Worm (Caenorhabditis elegans): ENCODE data around the gene nhr-222.

nhr-222 gene

DNA sequence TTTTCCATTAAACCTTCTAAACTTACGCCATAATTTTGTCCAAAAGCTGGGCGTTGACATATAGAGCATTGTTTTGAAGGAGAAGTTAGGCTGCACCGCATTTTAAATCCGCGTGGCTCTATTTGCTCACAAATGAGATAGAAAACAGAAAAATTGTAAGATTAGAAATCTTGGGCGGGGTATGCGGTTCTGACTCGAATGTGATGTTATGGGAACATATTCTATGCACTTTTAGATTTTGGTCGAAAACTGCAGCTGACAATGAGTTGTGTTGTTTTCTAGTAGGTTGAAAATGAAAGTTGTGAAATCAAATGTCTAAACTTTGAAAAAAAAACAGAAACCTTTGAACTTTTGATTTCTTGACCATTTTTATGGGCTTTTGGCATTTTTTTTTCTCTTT, at the start of gene nhr-222:
Gene nhr-222, minus strand, starts transcription at position 101 of the 400 bp plus-strand sequence.
- TF ChIP-seq egl-13 (tag; optimal IDR thresholded peaks at IDR 0.05) = no peak
- TF ChIP-seq grh-1 (GFP tag; IDR thresholded peaks at IDR 0.05) = no peak

DNA sequence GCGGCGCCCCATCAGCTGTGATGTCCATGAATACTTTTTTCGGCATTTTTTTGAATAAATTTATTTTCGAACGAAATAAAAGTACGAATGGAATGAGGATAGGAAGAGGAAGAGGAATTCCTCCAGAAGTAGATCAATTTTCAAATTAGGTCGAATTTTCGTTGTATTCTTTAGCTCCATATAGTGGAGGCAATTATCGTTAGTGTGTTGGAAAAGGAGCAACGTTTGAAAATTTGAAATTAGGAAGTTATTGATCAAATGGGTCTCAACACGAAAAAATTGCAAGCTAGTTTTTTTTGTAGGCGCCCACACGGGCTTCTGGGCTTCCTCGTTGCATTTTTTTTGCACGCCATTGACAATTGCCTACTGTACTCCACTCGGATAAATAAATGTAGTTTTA, 48.9 kb upstream of the nhr-222 start, which contains the start of gene T22F3.12:
Gene T22F3.12, minus strand, starts transcription at position 101 of the 400 bp plus-strand sequence.
- no peak for TF ChIP-seq snu-23 (GFP tag; optimal IDR thresholded peaks at IDR 0.05)

DNA sequence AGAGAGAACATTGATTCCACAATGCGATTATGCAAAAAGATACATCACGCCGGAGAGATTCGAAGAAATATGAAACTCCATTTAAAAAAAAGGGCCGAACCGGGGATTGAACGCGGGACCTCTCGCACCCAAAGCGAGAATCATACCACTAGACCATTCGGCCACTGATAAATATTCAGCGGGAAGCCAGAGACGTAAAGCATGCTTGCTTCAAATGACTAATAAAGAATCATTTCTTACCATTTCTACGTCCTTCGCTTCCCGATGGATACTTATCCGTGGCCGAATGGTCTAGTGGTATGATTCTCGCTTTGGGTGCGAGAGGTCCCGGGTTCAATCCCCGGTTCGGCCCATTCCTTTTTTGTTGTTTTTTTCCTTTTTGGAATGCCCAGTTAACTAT, 45.0 kb upstream of the nhr-222 start:
- TF ChIP-seq unc-62 (GFP tag; optimal IDR thresholded peaks at IDR 0.05) = no peak
- no peak for TF ChIP-seq efl-1 (optimal IDR thresholded peaks at IDR 0.05)
- peak in 1 of 2 experiments; percentile 16 for TF ChIP-seq efl-1 (GFP tag; optimal IDR thresholded peaks at IDR 0.05 in 1 of 2)

DNA sequence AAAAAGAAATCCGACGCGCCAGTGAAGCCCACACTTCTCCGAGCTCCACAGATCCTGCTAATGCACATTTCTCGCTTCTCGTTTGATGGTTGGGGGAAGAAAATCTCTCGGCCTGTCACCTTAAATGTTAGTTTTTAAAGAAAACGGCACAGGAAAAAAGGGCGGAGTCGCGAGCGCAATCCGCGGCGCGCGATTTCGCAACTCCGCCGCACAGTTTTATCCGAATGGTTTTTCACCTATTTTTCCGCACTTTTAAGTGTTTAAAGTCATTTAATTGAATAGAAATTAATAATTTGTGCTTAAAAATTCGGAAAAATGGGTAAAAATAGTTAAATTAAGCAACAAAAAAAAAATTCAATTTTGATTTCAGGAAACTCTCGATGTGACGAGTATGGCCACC, 44.4 kb upstream of the nhr-222 start:
- peak; percentile 1 for TF ChIP-seq zip-4 (GFP tag; optimal IDR thresholded peaks at IDR 0.05)
- peak; percentile 6 for TF ChIP-seq dsc-1 (tag; optimal IDR thresholded peaks at IDR 0.05)
- TF ChIP-seq lin-13 (GFP tag; optimal IDR thresholded peaks at IDR 0.05) = no peak
- TF ChIP-seq nhr-19 (GFP tag; conservative IDR thresholded peaks at IDR 0.05) = peak; percentile 38
- peak; percentile 19 to 38 for TF ChIP-seq lsy-2 (tag; optimal IDR thresholded peaks at IDR 0.05)
- TF ChIP-seq C16A3.4 (tag; optimal IDR thresholded peaks at IDR 0.05) = peak; percentile 14
- peak; percentile 29 for TF ChIP-seq nhr-20 (tag; optimal IDR thresholded peaks at IDR 0.05)
- no peak for TF ChIP-seq fkh-4 (tag; optimal IDR thresholded peaks at IDR 0.05; ENCODE audit: borderline replicate concordance)
- TF ChIP-seq alr-1 (tag; optimal IDR thresholded peaks at IDR 0.05; ENCODE audit: borderline replicate concordance) = no peak
- TF ChIP-seq xbp-1 (tag; optimal IDR thresholded peaks at IDR 0.05) = peak; percentile 32
- TF ChIP-seq rnt-1 (tag; optimal IDR thresholded peaks at IDR 0.05) = peak; percentile 30
- peak in 2 of 3 experiments; percentile 14 to 21 for TF ChIP-seq ceh-82 (tag; optimal IDR thresholded peaks at IDR 0.05)
- TF ChIP-seq nhr-71 (tag; optimal IDR thresholded peaks at IDR 0.05) = peak; percentile 48
- peak; percentile 36 for TF ChIP-seq nhr-85 (tag)
- no peak for TF ChIP-seq nhr-11 (tag; optimal IDR thresholded peaks at IDR 0.05)
- no peak for TF ChIP-seq ces-1 (GFP tag; optimal IDR thresholded peaks at IDR 0.05)
- TF ChIP-seq hpl-2 (GFP tag; optimal IDR thresholded peaks at IDR 0.05) = no peak
- peak in 1 of 2 experiments; percentile 34 for TF ChIP-seq efl-1 (optimal IDR thresholded peaks at IDR 0.05)
- peak in 1 of 2 experiments; percentile 88 for TF ChIP-seq efl-1 (GFP tag; optimal IDR thresholded peaks at IDR 0.05 in 1 of 2)
- no peak for TF ChIP-seq unc-98 (GFP tag; IDR thresholded peaks at IDR 0.05)
- peak; percentile 12 for TF ChIP-seq tbx-2 (tag; optimal IDR thresholded peaks at IDR 0.05)
- TF ChIP-seq swsn-7 (tag; optimal IDR thresholded peaks at IDR 0.05) = peak; percentile 47
- peak; percentile 20 for TF ChIP-seq unc-130 (tag; optimal IDR thresholded peaks at IDR 0.05)
- peak; percentile 13 to 20 for TF ChIP-seq lin-35 (GFP tag; optimal IDR thresholded peaks at IDR 0.05)
- TF ChIP-seq snu-23 (GFP tag; optimal IDR thresholded peaks at IDR 0.05) = peak; percentile 21
- TF ChIP-seq lin-14 (GFP tag; optimal IDR thresholded peaks at IDR 0.05) = peak; percentile 21
- TF ChIP-seq dpl-1 (GFP tag; optimal IDR thresholded peaks at IDR 0.05) = peak; percentile 10 to 16 (median 15)

- TF ChIP-seq nhr-19 (GFP tag; conservative IDR thresholded peaks at IDR 0.05) (no peak), alr-1 (tag; optimal IDR thresholded peaks at IDR 0.05; ENCODE audit: borderline replicate concordance) (no peak), nhr-77 (tag; optimal IDR thresholded peaks at IDR 0.05) (no peak), dpl-1 (GFP tag; optimal IDR thresholded peaks at IDR 0.05) (peak in 1 of 3 experiments; percentile 26), ztf-11 (tag; optimal IDR thresholded peaks at IDR 0.05) (no peak), efl-3 (GFP tag; optimal IDR thresholded peaks at IDR 0.05) (no peak), nhr-85 (tag) (peak; percentile 58), C16A3.4 (tag; optimal IDR thresholded peaks at IDR 0.05) (no peak), swsn-7 (tag; optimal IDR thresholded peaks at IDR 0.05) (no peak), ceh-82 (tag; optimal IDR thresholded peaks at IDR 0.05) (peak in 1 of 3 experiments; percentile 35), mdl-1 (tag; optimal IDR thresholded peaks at IDR 0.05) (peak in 1 of 2 experiments; percentile 26), isw-1 (GFP tag; IDR thresholded peaks at IDR 0.05) (no peak), grh-1 (GFP tag; IDR thresholded peaks at IDR 0.05) (no peak), lin-15B (tag; optimal IDR thresholded peaks at IDR 0.05) (no peak), elt-3 (tag; optimal IDR thresholded peaks at IDR 0.05) (peak in 1 of 6 experiments; percentile 7), irx-1 (tag; optimal IDR thresholded peaks at IDR 0.05) (no peak), lir-3 (tag; optimal IDR thresholded peaks at IDR 0.05; ENCODE audit: poor library complexity) (no peak), nhr-237 (tag; optimal IDR thresholded peaks at IDR 0.05) (no peak), nhr-90 (tag; optimal IDR thresholded peaks at IDR 0.05; ENCODE audit: poor library complexity) (no peak), rnt-1 (tag; optimal IDR thresholded peaks at IDR 0.05) (peak; percentile 43), unc-30 (tag; optimal IDR thresholded peaks at IDR 0.05) (no peak), ceh-63 (GFP tag; optimal IDR thresholded peaks at IDR 0.05) (no peak)
Measured at ce11 chrV:3586014-3586689, 42.9 kb upstream of the nhr-222 start, which contains the start of the genes rpl-11.1 and T22F3.2. Gene rpl-11.1, minus strand, starts transcription at chrV:3586064. Gene T22F3.2, plus strand, starts transcription at chrV:3586639.
